Worm (Caenorhabditis elegans) whole organism, L3 larva: ENCODE measurements around the gene dhs-13.

ENCODE experiments used
- R02D3.7 ChIP-seq: fragments of 150-350 bp; optimal IDR thresholded peaks from 2 replicates; lab custom pipeline; 2014; ENCODE audit warnings: missing biosample characterization, missing genetic modification characterization
- ZK546.5 ChIP-seq: sonication (generic microtip); optimal IDR thresholded peaks from 2 replicates; lab custom pipeline; 2017; ENCODE audit warnings: missing biosample characterization, missing genetic modification characterization
- aly-2 ChIP-seq: fragments of 150-350 bp; optimal IDR thresholded peaks from 2 replicates; lab custom pipeline; 2014; ENCODE audit warnings: missing biosample characterization, missing genetic modification characterization
- ama-1 ChIP-seq: fragments of 150-350 bp; optimal IDR thresholded peaks from 2 replicates; lab custom pipeline; 2018
- ceh-16 ChIP-seq: sonication (generic microtip); optimal IDR thresholded peaks from 2 replicates; lab custom pipeline; 2017; ENCODE audit warnings: missing biosample characterization, missing genetic modification characterization
- ceh-28 ChIP-seq: fragments of 150-350 bp; optimal IDR thresholded peaks from 2 replicates; lab custom pipeline; 2014; ENCODE audit warnings: missing biosample characterization, missing genetic modification reagents, missing genetic modification characterization
- ceh-82 ChIP-seq: fragments of 150-350 bp; optimal IDR thresholded peaks from 2 replicates; lab custom pipeline; 2014; ENCODE audit warnings: missing biosample characterization, missing genetic modification characterization
- ceh-9 ChIP-seq: sonication (generic microtip); optimal IDR thresholded peaks from 2 replicates; lab custom pipeline; 2018; ENCODE audit warnings: missing biosample characterization, missing genetic modification characterization
- daf-12 ChIP-seq: fragments of 150-350 bp; optimal IDR thresholded peaks from 2 replicates; lab custom pipeline; 2014; ENCODE audit warnings: missing biosample characterization, missing genetic modification reagents, missing genetic modification characterization
- egl-27 ChIP-seq: sonication (generic microtip); optimal IDR thresholded peaks from 4 replicates; lab custom pipeline; 2017; ENCODE audit warnings: missing biosample characterization, missing genetic modification reagents, missing genetic modification characterization
- egl-5 ChIP-seq: fragments of 150-350 bp; optimal IDR thresholded peaks from 2 replicates; lab custom pipeline; 2017; ENCODE audit warnings: missing biosample characterization, missing genetic modification reagents, missing genetic modification characterization, inconsistent platforms
- elt-1 ChIP-seq: fragments of 150-350 bp; optimal IDR thresholded peaks from 2 replicates; lab custom pipeline; 2014; ENCODE audit warnings: missing biosample characterization, missing genetic modification characterization
- elt-2 ChIP-seq: sonication (generic microtip); optimal IDR thresholded peaks from 2 replicates; lab custom pipeline; 2016; ENCODE audit warnings: missing genetic modification reagents, mild to moderate bottlenecking, missing genetic modification characterization, missing compliant biosample characterization
- elt-3 ChIP-seq, 3 experiments: fragments of 150-350 bp in 1 of 3; sonication (generic microtip) in 2 of 3; optimal IDR thresholded peaks; 2 replicates in 2 of 3; 4 replicates in 1 of 3; lab custom pipeline; 2014 to 2017; ENCODE audit warnings: missing biosample characterization in 3 of 3, missing genetic modification characterization in 3 of 3
- eor-1 ChIP-seq, 2 experiments: fragments of 150-350 bp; optimal IDR thresholded peaks; 2 replicates each; lab custom pipeline; 2014 to 2018; ENCODE audit warnings: missing biosample characterization in 2 of 2, missing genetic modification characterization in 2 of 2
- fkh-10 ChIP-seq: sonication (generic microtip); optimal IDR thresholded peaks from 2 replicates; lab custom pipeline; 2017; ENCODE audit warnings: missing biosample characterization, missing genetic modification reagents, missing genetic modification characterization
- fkh-2 ChIP-seq: fragments of 150-350 bp; optimal IDR thresholded peaks from 2 replicates; lab custom pipeline; 2014; ENCODE audit warnings: missing biosample characterization, missing genetic modification reagents, missing genetic modification characterization
- fos-1 ChIP-seq: fragments of 150-350 bp; optimal IDR thresholded peaks from 2 replicates; lab custom pipeline; 2014; ENCODE audit warnings: missing biosample characterization, missing genetic modification characterization
- hmg-11 ChIP-seq: sonication (generic microtip); optimal IDR thresholded peaks from 2 replicates; lab custom pipeline; 2016; ENCODE audit warnings: missing genetic modification characterization, missing compliant biosample characterization
- jun-1 ChIP-seq: fragments of 150-350 bp; optimal IDR thresholded peaks from 2 replicates; lab custom pipeline; 2014; ENCODE audit warnings: missing biosample characterization, missing genetic modification reagents, missing genetic modification characterization
- lin-15B ChIP-seq: fragments of 150-350 bp; optimal IDR thresholded peaks from 2 replicates; lab custom pipeline; 2014; ENCODE audit warnings: missing biosample characterization, missing genetic modification characterization
- lin-39 ChIP-seq: fragments of 150-350 bp; optimal IDR thresholded peaks from 2 replicates; lab custom pipeline; 2018; ENCODE audit warnings: missing biosample characterization, missing genetic modification reagents, missing genetic modification characterization
- lsy-12 ChIP-seq: sonication (generic microtip); optimal IDR thresholded peaks from 2 replicates; lab custom pipeline; 2016; ENCODE audit warnings: mild to moderate bottlenecking, missing genetic modification characterization, missing compliant biosample characterization
- mdl-1 ChIP-seq: fragments of 150-350 bp; optimal IDR thresholded peaks from 2 replicates; lab custom pipeline; 2014; ENCODE audit warnings: missing biosample characterization, missing genetic modification characterization
- mml-1 ChIP-seq: fragments of 150-350 bp; sonication (generic microtip); optimal IDR thresholded peaks from 3 replicates; lab custom pipeline; 2014; ENCODE audit warnings: missing biosample characterization, missing genetic modification characterization
- nfya-1 ChIP-seq: sonication (generic microtip); optimal IDR thresholded peaks from 2 replicates; lab custom pipeline; 2017; ENCODE audit warnings: missing genetic modification characterization, mild to moderate bottlenecking, missing compliant biosample characterization, antibody characterized with exemption, moderate library complexity; ENCODE audit not compliant: insufficient read depth
- nhr-11 ChIP-seq: fragments of 150-350 bp; optimal IDR thresholded peaks from 2 replicates; lab custom pipeline; 2014; ENCODE audit warnings: missing biosample characterization, missing genetic modification characterization
- nhr-12 ChIP-seq: fragments of 150-350 bp; optimal IDR thresholded peaks from 2 replicates; lab custom pipeline; 2014; ENCODE audit warnings: missing biosample characterization, missing genetic modification characterization
- nhr-23 ChIP-seq: fragments of 150-350 bp; optimal IDR thresholded peaks from 2 replicates; lab custom pipeline; 2014; ENCODE audit warnings: missing biosample characterization, missing genetic modification reagents, missing genetic modification characterization
- nhr-237 ChIP-seq: fragments of 150-350 bp; optimal IDR thresholded peaks from 2 replicates; lab custom pipeline; 2014; ENCODE audit warnings: missing biosample characterization, missing genetic modification characterization
- nhr-25 ChIP-seq: sonication (generic microtip); optimal IDR thresholded peaks from 2 replicates; lab custom pipeline; 2017; ENCODE audit warnings: missing biosample characterization, missing genetic modification characterization
- nhr-28 ChIP-seq: fragments of 150-350 bp; optimal IDR thresholded peaks from 2 replicates; lab custom pipeline; 2014; ENCODE audit warnings: missing biosample characterization, missing genetic modification characterization
- nhr-43 ChIP-seq: sonication (generic microtip); optimal IDR thresholded peaks from 2 replicates; lab custom pipeline; 2016; ENCODE audit warnings: mild to moderate bottlenecking, missing genetic modification characterization, missing compliant biosample characterization; ENCODE audit not compliant: poor library complexity, severe bottlenecking
- nhr-67 ChIP-seq: fragments of 150-350 bp; optimal IDR thresholded peaks from 2 replicates; lab custom pipeline; 2014; ENCODE audit warnings: missing biosample characterization, missing genetic modification characterization
- nhr-76 ChIP-seq: fragments of 150-350 bp; sonication (generic microtip); optimal IDR thresholded peaks from 5 replicates; lab custom pipeline; 2014; ENCODE audit warnings: missing biosample characterization, missing genetic modification characterization
- nhr-77 ChIP-seq: fragments of 150-350 bp; optimal IDR thresholded peaks from 2 replicates; lab custom pipeline; 2014; ENCODE audit warnings: missing biosample characterization, missing genetic modification characterization
- pha-4 ChIP-seq: fragments of 150-350 bp; optimal IDR thresholded peaks from 2 replicates; lab custom pipeline; 2014; ENCODE audit warnings: missing biosample characterization, missing genetic modification reagents, missing genetic modification characterization
- pqm-1 ChIP-seq: fragments of 150-350 bp; optimal IDR thresholded peaks from 2 replicates; lab custom pipeline; 2017; ENCODE audit warnings: missing biosample characterization, missing genetic modification characterization, inconsistent platforms
- sea-2 ChIP-seq: fragments of 150-350 bp; sonication (generic microtip); optimal IDR thresholded peaks from 4 replicates; lab custom pipeline; 2014; ENCODE audit warnings: missing biosample characterization, missing genetic modification reagents, missing genetic modification characterization
- skn-1 ChIP-seq: fragments of 150-350 bp; optimal IDR thresholded peaks from 2 replicates; lab custom pipeline; 2014; ENCODE audit warnings: missing biosample characterization, missing genetic modification characterization
- snpc-4 ChIP-seq: fragments of 150-350 bp; optimal IDR thresholded peaks from 2 replicates; lab custom pipeline; 2014; ENCODE audit warnings: missing biosample characterization, missing genetic modification characterization
- tbx-2 ChIP-seq: sonication (generic microtip); optimal IDR thresholded peaks from 2 replicates; lab custom pipeline; 2016; ENCODE audit warnings: mild to moderate bottlenecking, missing genetic modification characterization, missing compliant biosample characterization
- unc-39 ChIP-seq: sonication (generic microtip); optimal IDR thresholded peaks from 4 replicates; lab custom pipeline; 2017; ENCODE audit warnings: missing biosample characterization, missing genetic modification characterization
- unc-62 ChIP-seq: fragments of 150-350 bp; sonication (generic microtip); optimal IDR thresholded peaks from 4 replicates; lab custom pipeline; 2014; ENCODE audit warnings: missing biosample characterization, missing genetic modification reagents, missing genetic modification characterization
- zag-1 ChIP-seq: fragments of 150-350 bp; optimal IDR thresholded peaks from 2 replicates; lab custom pipeline; 2014; ENCODE audit warnings: missing biosample characterization, missing genetic modification characterization
- ztf-11 ChIP-seq: fragments of 150-350 bp; optimal IDR thresholded peaks from 2 replicates; lab custom pipeline; 2014; ENCODE audit warnings: missing biosample characterization, missing genetic modification characterization
- ztf-4 ChIP-seq: fragments of 150-350 bp; optimal IDR thresholded peaks from 2 replicates; lab custom pipeline; 2014; ENCODE audit warnings: missing biosample characterization, missing genetic modification characterization

dhs-13 gene

DNA sequence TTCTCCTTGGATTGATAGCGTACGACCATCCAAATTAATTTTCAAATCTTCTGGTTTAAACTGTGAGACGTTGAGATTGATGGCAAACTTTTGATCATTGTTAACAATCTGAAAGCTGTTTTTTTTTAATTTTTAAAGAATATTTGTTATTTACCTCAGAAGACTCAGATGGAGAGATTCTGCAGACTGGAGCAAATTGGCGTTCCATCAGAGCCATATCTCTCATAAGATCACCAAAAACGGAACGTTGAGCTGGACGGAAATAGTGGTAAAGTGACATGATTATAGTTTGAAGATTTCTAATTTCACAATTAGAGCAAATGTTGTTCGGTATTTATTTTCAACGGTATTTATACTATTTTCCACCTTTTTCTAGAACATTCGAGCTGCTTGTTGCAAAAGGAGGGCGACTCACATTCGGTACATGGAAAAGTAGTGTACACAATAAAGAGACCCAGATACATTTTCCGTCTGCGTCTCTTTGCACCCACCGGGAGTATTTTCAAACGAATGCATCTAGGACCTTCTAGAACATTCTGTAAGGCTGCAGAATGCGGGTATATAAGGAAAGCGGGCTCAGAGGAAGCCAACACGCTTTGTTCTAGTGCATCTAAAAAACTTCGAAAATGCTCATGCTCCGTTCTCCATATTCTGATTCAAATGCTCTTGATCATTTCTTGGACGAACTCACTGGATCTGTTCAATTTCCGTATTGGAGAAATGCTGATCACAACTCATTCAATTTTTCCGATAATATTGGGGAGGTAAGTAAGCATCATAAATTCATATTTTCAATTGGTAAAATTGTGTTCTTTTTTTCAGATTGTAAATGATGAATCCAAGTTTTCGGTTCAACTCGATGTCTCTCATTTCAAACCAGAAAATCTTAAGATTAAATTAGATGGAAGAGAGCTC lies 33.4 kb upstream of the dhs-13 start, which contains the start of the genes hsp-16.2 and hsp-16.41:
hsp-16.2 (minus strand) TSS at position 313 of the 915 bp plus-strand sequence.
hsp-16.41 (plus strand) TSS at position 534 of the 915 bp plus-strand sequence.
- TF ChIP-seq unc-39 (tag; lab: Kevin White, UChicago): no peak
- TF ChIP-seq elt-1: no peak
- no peak for TF ChIP-seq nhr-76 (tag; lab: Kevin White, UChicago)
- TF ChIP-seq ztf-4 (tag; lab: Kevin White, UChicago): no peak
- no peak for TF ChIP-seq fkh-2 (tag; lab: Kevin White, UChicago)
- no peak for TF ChIP-seq fos-1
- TF ChIP-seq lin-39 (tag; lab: Kevin White, UChicago): peak; percentile 49
- TF ChIP-seq ceh-16 (tag; lab: Kevin White, UChicago): no peak
- no peak for TF ChIP-seq unc-62 (GFP tag; lab: Kevin White, UChicago)
- peak; percentile 40 for TF ChIP-seq skn-1 (tag; lab: Kevin White, UChicago)
- TF ChIP-seq pqm-1 (tag; lab: Kevin White, UChicago): no peak
- TF ChIP-seq elt-3 (tag; optimal IDR thresholded peaks at IDR 0.05; lab: Kevin White, UChicago): no peak
- no peak for TF ChIP-seq egl-5 (tag; lab: Kevin White, UChicago)
- no peak for TF ChIP-seq egl-27
- no peak for TF ChIP-seq zag-1
- no peak for TF ChIP-seq nhr-43 (tag; lab: Kevin White, UChicago)
- TF ChIP-seq nhr-67 (tag; lab: Kevin White, UChicago): no peak
- TF ChIP-seq nhr-12 (tag; lab: Kevin White, UChicago): no peak
- TF ChIP-seq nhr-23: no peak
- TF ChIP-seq hmg-11 (tag; lab: Kevin White, UChicago): peak; percentile 29
- TF ChIP-seq elt-2 (tag; lab: Kevin White, UChicago): peak; percentile 28
- TF ChIP-seq ztf-11 (tag; lab: Kevin White, UChicago): no peak
- TF ChIP-seq mml-1 (tag; lab: Kevin White, UChicago): no peak
- no peak for TF ChIP-seq nhr-77 (tag; lab: Kevin White, UChicago)
- no peak for TF ChIP-seq ceh-28 (tag; lab: Kevin White, UChicago)
- no peak for TF ChIP-seq jun-1 (tag; lab: Kevin White, UChicago)
- peak; percentile 95 for TF ChIP-seq ama-1
- TF ChIP-seq ZK546.5 (tag; lab: Kevin White, UChicago): no peak
- TF ChIP-seq eor-1 (tag; optimal IDR thresholded peaks at IDR 0.05; lab: Kevin White, UChicago): peak in 1 of 2 experiments; percentile 69
- TF ChIP-seq tbx-2 (tag; lab: Kevin White, UChicago): no peak
- TF ChIP-seq nhr-237: no peak
- TF ChIP-seq ceh-82 (tag; lab: Kevin White, UChicago): no peak
- peak; percentile 65 for TF ChIP-seq sea-2 (GFP tag; lab: Kevin White, UChicago)
- no peak for TF ChIP-seq R02D3.7 (tag; lab: Kevin White, UChicago)
- TF ChIP-seq mdl-1 (tag; lab: Kevin White, UChicago): no peak
- peak; percentile 81 for TF ChIP-seq nfya-1 (tag; lab: Kevin White, UChicago)
- TF ChIP-seq nhr-28: no peak
- TF ChIP-seq fkh-10 (GFP tag; lab: Kevin White, UChicago): no peak
- peak; percentile 62 for TF ChIP-seq pha-4
- no peak for TF ChIP-seq ceh-9 (tag; lab: Kevin White, UChicago)
- TF ChIP-seq lin-15B (tag; lab: Kevin White, UChicago): no peak
- no peak for TF ChIP-seq aly-2
- TF ChIP-seq lsy-12: peak; percentile 46
- peak; percentile 6 for TF ChIP-seq nhr-25 (tag; lab: Kevin White, UChicago)
- no peak for TF ChIP-seq daf-12 (tag; lab: Kevin White, UChicago)
- no peak for TF ChIP-seq snpc-4 (tag; lab: Kevin White, UChicago)
- TF ChIP-seq nhr-11 (tag; lab: Kevin White, UChicago): no peak
